Worm (Caenorhabditis elegans): Measurements from ENCODE around the gene T12B3.3.

ce11 chrIV:7420913-7421312 lies 46.0 kb downstream of the T12B3.3 start, which contains the start of gene srtx-1:
- no peak for TF ChIP-seq hmg-1.2 (GFP tag; IDR thresholded peaks at IDR 0.05)
- TF ChIP-seq ztf-25 (GFP tag; IDR thresholded peaks at IDR 0.05), result no peak
- no peak for TF ChIP-seq nhr-27 (tag; optimal IDR thresholded peaks at IDR 0.05)
- TF ChIP-seq snpc-4 (GFP tag; optimal IDR thresholded peaks at IDR 0.05), result no peak
- no peak for TF ChIP-seq snpc-4 (tag; optimal IDR thresholded peaks at IDR 0.05)
- TF ChIP-seq Y53G8AR.9 (GFP tag; conservative IDR thresholded peaks at IDR 0.05), result no peak
- TF ChIP-seq madf-8 (GFP tag; conservative IDR thresholded peaks at IDR 0.05), result no peak
- no peak for TF ChIP-seq lin-35 (GFP tag; optimal IDR thresholded peaks at IDR 0.05)
- no peak for TF ChIP-seq lag-1 (GFP tag; IDR thresholded peaks at IDR 0.05)
- TF ChIP-seq ztf-6 (GFP tag; IDR thresholded peaks at IDR 0.05), result no peak

All from whole organism, young adult.